Fruit fly (Drosophila melanogaster): ENCODE data around the gene ERp44.

The ERp44 gene

DNA sequence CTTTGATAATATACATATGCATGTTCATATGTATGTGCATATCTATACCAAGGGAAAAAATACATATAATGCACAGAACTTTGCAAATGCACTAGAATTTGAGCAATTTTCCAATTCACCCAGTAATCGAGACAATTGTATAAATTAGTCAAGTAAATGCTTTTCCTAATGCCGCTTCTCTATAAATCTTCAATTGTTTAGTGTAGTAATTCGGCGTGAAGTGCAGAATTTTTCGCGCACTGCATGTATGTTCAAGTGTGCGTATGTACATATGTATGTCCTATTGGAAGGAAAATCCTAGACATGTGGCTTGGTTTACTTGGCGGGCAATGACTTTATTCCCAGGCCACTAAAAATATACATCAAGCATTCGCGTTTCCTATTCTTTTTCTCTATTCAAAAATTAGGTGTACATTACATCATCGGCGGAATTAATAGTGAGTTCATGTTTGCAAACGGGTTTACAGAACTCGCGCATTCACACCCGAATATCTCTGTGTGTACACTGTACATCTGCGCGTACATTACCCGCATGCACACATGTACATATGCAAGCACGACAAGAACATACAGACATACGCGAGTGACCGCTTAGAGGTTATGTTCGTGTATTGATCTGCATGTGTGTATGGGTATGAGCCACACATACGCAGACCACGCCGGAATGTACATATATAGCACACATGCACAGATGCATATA, 21.5 kb upstream of the ERp44 start:
- peak; percentile 63 for TF ChIP-seq CG17801 (GFP tag; optimal IDR thresholded peaks at IDR 0.05; ENCODE audit: partially characterized antibody)

DNA sequence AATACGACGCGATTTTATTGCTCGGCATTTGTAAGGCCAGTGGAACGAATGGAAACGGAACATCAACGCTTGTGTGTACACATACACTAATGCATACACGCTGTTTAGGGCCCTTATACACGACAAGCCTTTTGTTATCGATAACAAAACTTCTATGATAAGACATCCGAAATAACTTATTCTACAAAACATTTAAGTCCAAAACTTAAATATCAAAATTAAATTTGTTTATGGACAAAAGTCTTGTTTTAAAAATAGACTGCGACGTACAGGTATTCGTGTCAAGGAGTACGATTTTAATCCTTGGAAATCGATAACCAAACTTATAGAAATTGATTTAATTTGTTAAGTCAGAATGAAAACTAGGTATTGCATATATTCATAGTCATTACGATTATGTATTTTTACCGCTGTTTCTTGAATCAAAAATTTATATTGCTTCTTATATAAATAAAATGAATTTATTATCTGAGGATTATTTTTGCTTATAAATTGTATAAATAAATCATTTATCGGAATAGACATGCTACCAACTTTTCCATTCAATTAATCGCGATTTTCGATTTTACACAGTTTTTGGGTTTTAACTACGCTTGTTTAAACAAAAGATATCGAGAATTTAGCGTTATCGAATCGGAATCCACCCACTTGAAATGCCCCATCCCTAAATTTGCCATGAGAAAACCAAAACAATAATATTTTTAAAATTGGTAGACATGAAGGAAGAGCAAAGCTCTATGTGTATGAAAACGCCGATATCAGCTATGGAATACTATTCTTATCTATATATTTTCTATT, 15.8 kb upstream of the ERp44 start, which contains the start of the genes CG9915 and SWIP:
Gene CG9915, minus strand, starts transcription at position 61 of the 798 bp plus-strand sequence.
Gene SWIP, plus strand, starts transcription at position 632 of the 798 bp plus-strand sequence.
- TF ChIP-seq CG17801 (GFP tag; optimal IDR thresholded peaks at IDR 0.05; ENCODE audit: partially characterized antibody), result peak; percentile 64

DNA sequence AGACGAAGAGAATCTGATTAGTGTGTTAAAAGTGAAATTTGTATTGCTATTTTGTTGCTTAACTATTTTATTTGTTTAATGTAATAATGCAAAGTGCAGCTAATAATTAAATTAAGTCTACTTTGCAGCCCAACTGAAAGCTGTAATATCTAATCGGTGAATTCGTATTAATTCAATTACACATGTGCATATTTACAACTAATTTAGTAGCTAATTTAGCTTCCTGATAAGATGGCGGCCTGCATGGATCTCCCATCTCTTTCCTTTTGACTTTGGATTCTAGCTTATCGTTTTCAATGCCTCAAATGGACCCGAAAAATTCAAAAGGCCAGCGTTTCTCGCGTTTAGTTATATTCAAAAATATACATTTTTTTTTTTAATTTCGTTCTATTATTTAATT, 12.2 kb upstream of the ERp44 start:
- peak; percentile 30 for TF ChIP-seq CG17801 (GFP tag; optimal IDR thresholded peaks at IDR 0.05; ENCODE audit: partially characterized antibody)

DNA sequence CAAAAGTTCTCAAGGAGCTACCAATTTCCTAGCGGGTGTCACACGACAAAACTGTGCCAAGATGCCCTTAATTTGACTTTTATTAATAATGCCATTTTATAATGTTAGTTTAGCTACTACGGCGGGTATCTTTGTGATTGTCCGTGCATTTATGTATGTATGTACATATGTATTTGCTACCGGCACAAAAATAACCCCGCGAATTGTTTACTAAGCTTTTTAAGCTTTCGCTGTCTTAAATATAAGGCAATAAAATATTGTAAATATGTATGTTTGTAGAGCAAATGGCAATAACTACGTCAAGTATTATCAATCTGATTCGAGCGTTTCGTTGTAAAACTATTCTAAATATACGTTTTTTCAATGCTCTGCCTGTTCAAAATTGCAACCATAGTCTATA, 11.4 kb upstream of the ERp44 start:
- TF ChIP-seq CG17801 (GFP tag; optimal IDR thresholded peaks at IDR 0.05; ENCODE audit: partially characterized antibody), result peak; percentile 25

DNA sequence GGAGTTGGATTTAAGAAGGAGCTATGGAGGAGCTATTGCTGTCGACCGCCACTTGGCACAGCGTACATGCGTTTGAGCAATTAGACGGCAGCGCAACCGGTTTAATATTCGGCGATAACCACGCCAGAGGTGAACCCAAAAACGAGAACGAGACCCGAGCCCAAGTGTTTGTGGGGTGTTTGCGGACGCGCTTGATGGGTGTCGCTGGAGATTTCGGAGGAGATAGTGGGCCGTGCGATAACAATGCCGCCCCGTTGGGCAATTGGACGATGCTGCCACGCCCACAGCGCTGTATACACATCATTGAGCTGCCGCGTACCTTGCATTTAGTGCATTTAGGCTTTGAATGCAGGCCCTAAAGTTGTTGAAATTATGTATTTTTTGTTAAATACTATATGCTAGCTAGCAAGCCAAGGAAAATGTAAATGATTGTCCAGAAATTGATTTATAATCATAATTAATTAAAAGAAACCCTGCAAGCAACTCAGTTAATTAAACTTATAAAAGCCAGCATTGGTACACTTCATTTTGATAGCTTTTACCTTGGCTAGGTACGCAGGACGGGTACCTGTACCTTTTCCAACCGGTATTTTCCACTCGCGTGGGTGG, 10.9 kb upstream of the ERp44 start, which contains the start of gene Had1:
Gene Had1, minus strand, starts transcription at position 358 of the 609 bp plus-strand sequence.
- no peak for TF ChIP-seq CG17801 (GFP tag; optimal IDR thresholded peaks at IDR 0.05; ENCODE audit: partially characterized antibody)

DNA sequence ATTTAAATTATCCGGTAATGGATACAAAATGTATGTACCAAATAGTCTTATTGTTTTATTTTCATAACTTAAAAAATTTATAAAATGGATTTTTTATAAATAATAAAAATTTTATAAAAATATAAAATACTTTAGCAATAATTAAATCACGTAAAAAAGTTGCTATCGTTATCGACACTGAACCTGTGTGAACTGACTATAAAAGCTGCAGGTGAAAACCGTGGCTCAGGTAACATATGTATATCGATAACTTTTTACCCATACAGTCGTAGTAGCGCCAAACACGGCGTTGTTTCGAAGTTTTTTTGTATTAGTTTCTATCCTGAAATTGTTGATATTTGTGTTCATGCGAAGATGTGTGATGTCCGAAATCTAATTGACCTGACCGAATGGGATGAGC, 6.1 kb upstream of the ERp44 start, which contains the start of gene CG3679:
Gene CG3679, plus strand, starts transcription at position 235 of the 400 bp plus-strand sequence.
- no peak for TF ChIP-seq CG17801 (GFP tag; optimal IDR thresholded peaks at IDR 0.05; ENCODE audit: partially characterized antibody)

DNA sequence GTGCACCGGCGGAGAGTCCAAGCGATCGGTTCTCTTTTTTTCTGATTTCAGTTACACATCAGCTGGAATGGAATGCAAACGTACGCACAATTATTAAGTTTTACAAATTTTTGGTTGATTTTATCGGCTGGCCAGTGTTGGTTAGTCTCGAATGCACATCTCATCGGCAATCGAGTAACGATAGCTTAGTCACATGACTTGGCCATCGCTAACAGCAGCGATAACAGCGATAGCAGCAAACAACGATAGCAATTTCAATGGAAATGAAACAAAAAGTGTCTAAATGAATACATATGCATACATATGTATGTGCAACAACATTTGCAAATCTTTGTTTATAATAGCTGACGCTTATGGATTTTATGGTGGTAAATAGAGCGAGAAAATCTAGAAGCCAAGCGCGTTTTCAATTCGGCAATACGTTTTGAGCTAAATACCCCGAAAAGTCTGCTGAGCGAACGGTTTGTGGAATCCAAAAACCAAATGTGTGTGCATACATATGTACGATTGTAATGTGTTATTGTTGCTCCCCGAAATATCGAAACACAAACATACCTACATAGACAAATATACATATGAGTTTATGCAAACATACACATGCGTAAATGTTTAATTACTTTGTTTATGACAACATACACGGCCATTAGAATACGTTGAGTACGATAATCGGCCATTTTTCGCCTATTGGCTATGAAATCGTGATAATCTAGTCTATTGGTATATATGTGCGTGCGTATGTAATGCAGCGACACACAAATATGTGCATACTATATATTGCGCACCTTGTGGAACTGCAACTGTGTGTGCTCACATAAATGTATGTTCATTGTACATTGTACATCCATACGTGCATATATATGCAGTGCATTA, 860 bp downstream of the ERp44 start, which contains the start of gene CG3632:
Gene CG3632, plus strand, starts transcription at position 249 of the 870 bp plus-strand sequence.
- peak; percentile 75 for TF ChIP-seq CG17801 (GFP tag; optimal IDR thresholded peaks at IDR 0.05; ENCODE audit: partially characterized antibody)

DNA sequence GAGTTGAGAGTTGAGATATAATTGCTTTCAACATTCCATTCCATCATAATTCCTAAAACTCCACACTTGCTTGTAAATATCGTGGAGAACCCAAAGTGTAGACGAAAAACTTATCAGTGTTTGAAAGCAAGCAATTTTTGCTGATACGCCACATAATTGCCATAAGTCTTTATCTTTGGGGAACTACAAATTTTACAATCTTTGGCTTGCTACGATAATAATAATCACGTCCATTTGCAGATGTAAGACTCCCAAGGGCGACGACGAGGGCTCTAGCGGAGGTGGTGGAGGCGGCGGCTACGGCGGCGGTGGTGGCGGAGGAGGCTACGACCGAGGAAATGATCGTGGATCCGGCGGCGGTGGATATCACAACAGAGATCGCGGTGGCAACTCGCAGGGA, 4.9 kb downstream of the ERp44 start:
- TF ChIP-seq CG17801 (GFP tag; optimal IDR thresholded peaks at IDR 0.05; ENCODE audit: partially characterized antibody), result no peak

DNA sequence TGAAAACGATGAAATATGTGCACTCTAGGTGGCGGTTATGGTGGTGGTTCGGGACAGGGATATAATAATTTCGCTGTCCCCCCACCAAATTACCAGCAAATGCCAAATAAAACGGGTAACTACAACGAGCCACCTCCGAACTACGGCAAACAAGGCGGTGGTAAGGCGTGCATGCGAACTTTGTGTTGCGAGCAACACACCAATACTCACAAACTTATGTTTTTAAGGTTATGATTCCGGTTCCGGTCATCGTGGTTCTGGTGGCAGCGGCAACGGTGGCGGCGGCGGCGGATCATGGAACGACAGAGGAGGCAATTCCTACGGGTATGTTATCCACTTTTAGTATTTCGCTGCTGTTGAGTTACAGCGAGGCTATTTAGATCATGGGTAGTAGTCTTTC, 8.5 kb downstream of the ERp44 start:
- TF ChIP-seq CG17801 (GFP tag; optimal IDR thresholded peaks at IDR 0.05; ENCODE audit: partially characterized antibody), result no peak

DNA sequence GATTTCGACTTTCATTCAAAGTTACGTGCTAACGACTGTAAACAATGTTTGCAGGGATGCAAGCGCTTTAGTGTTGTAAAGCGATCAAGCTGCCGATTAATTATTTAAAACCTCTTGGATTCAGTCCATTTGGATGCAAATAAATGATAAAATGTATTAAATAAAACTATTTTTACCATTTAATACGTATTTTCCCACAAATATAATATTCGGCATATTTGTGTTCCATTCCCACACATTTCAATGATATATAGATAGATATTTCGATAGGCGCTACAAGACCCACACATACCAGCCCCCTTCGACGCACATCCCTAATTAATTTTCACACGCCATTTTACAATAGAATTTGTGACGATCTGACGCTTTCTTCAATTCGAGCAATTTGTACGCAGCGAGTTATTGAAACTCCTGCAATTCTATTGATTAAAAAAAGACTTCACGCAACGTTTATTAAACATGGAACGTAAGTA, 9.0 kb downstream of the ERp44 start, which contains the start of the genes CG32576 and caz:
Gene CG32576, minus strand, starts transcription at position 42 of the 473 bp plus-strand sequence.
Gene caz, plus strand, starts transcription at position 319 of the 473 bp plus-strand sequence.
- peak; percentile 45 for TF ChIP-seq CG17801 (GFP tag; optimal IDR thresholded peaks at IDR 0.05; ENCODE audit: partially characterized antibody)

DNA sequence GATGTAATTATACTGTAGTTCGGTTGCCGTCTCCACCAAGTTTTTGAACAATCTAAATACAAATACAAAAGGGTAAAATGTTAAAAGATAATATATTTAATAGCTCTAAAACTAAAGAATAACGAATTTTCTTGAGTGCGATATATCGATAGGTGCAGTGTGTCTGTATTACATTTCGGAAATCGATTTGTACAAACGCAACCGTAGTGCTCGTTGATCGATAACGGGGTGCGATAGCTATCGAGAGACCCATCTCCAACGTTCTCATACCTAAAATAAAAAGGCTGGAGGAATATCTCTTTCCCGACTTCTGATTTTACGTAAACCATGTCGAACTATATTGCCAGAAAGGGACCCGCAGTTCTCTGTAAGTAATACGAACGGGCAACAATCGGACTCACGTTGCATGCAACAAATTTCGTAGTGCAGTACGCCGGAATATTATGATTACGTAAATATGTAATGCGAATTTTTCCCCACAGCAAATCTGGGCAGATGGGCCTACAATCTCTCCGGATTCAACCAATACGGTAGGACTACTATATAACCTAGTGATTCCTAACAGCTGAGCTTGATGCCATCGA, 11.3 kb downstream of the ERp44 start, which contains the start of gene UQCR-14:
Gene UQCR-14, plus strand, starts transcription at position 206 of the 584 bp plus-strand sequence.
- peak; percentile 78 for TF ChIP-seq CG17801 (GFP tag; optimal IDR thresholded peaks at IDR 0.05; ENCODE audit: partially characterized antibody)

DNA sequence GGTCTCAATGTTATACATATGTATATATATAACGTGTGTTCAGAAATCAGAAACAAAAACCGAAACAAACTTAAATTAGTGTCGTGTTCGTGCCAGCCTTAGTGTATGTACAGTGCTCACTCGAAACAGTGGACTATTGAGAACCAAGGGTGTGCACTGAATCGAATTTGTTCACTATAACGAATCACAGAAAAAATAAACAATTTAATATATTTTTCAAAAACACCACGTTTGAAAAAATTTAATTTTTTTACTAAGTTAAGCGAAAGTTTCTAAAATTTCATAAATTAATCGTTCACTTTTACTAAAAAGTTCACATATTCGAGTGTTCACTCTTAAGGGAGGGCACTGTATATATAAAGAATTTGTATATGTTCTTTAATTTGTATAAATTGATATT, 12.3 kb downstream of the ERp44 start:
- peak; percentile 19 for TF ChIP-seq CG17801 (GFP tag; optimal IDR thresholded peaks at IDR 0.05; ENCODE audit: partially characterized antibody)

DNA sequence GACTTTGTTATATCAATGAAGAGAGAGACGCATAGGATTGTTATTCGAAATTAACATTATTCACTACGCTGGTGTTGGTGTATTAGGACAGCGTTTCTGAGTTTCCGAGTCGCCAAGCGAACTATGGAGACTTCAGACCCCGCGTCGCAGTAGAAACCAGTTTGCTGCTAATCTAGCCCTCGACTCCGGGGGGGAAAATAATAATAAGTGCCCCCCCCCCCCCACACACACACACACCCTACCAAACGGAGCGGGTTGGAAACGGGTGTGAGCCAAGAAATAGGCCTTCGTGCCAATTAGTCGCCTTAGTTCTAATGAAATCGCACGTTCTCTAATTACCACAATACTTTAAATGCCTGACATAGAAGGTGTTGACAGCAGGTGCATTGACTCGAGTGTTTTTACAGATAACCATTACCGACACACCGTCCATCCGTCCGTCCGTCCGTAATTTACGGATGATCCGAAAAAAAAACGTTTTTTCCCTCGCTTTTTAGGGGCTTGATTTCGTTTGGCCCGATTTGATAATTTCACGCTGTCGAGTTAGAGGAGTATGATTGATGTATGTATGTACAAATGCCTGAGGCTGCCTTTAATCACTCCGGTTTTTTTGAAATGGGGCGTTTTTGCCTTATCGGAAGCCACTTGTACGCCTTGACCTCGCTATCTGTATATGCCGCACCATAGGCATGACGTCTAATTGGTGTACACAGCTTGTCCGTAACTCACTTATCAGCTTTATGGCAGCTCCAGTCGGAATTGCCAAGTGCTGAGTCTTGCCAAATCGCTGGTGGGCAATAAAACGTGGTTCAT, 15.6 kb downstream of the ERp44 start:
- TF ChIP-seq CG17801 (GFP tag; optimal IDR thresholded peaks at IDR 0.05; ENCODE audit: partially characterized antibody), result no peak
